Fruit fly (Drosophila melanogaster): ENCODE measurements around the gene Jasper.

Jasper gene

dm6 chr3R:30056592-30057135 lies 4.3 kb downstream of the Jasper start, which contains the start of the genes CG7950 and Rpp14a (continued):
- peak; percentile 26 for TF ChIP-seq stwl (tag; optimal IDR thresholded peaks at IDR 0.05)
- no peak for TF ChIP-seq GATAe (GFP tag; conservative IDR thresholded peaks at IDR 0.05)
- peak; percentile 88 for TF ChIP-seq row (GFP tag; IDR thresholded peaks at IDR 0.05)
- TF ChIP-seq lab (GFP tag; optimal IDR thresholded peaks at IDR 0.05) = peak; percentile 84
- TF ChIP-seq ems (GFP tag; optimal IDR thresholded peaks at IDR 0.05) = peak; percentile 85
- TF ChIP-seq zf30C (GFP tag; optimal IDR thresholded peaks at IDR 0.05) = peak; percentile 38
- no peak for TF ChIP-seq dati (GFP tag; IDR thresholded peaks at IDR 0.05)
- peak; percentile 71 for TF ChIP-seq tx (GFP tag; optimal IDR thresholded peaks at IDR 0.05)
- TF ChIP-seq Dll (GFP tag; IDR thresholded peaks at IDR 0.05; ENCODE audit: partially characterized antibody) = peak; percentile 48; the same call in 2 of the 4 replicates
- no peak for TF ChIP-seq CG6683 (GFP tag; optimal IDR thresholded peaks at IDR 0.05)
- TF ChIP-seq Scr (GFP tag; IDR thresholded peaks at IDR 0.05; ENCODE audit: partially characterized antibody) = peak; percentile 23; the same call in 1 of the 2 replicates
- no peak for TF ChIP-seq Bgb (GFP tag; IDR thresholded peaks at IDR 0.05; ENCODE audit: partially characterized antibody)
- TF ChIP-seq emc (GFP tag; optimal IDR thresholded peaks at IDR 0.05) = no peak
- no peak; the same call in 1 of the 2 replicates for TF ChIP-seq Gsc (GFP tag; IDR thresholded peaks at IDR 0.05)
- peak; percentile 72 for TF ChIP-seq CG11398 (GFP tag; optimal IDR thresholded peaks at IDR 0.05)
- peak; percentile 65 for TF ChIP-seq Nf-YC (tag; optimal IDR thresholded peaks at IDR 0.05)
- TF ChIP-seq CG11456 (GFP tag; IDR thresholded peaks at IDR 0.05) = peak; percentile 73; the same call in 2 of the 3 replicates
- peak; percentile 30 for TF ChIP-seq Adf1 (GFP tag; IDR thresholded peaks at IDR 0.05)
- peak; percentile 69 for TF ChIP-seq fd3F (GFP tag; optimal IDR thresholded peaks at IDR 0.05)
- peak; percentile 77 for TF ChIP-seq tin (GFP tag; optimal IDR thresholded peaks at IDR 0.05)
- TF ChIP-seq odd (GFP tag; optimal IDR thresholded peaks at IDR 0.05) = peak; percentile 54
- peak; percentile 60 for TF ChIP-seq dmrt99B (tag; optimal IDR thresholded peaks at IDR 0.05)
- TF ChIP-seq CG11085 (GFP tag; IDR thresholded peaks at IDR 0.05) = peak; percentile 68
- no peak for TF ChIP-seq sr (GFP tag; IDR thresholded peaks at IDR 0.05)
- TF ChIP-seq ab (GFP tag; optimal IDR thresholded peaks at IDR 0.05) = no peak
- no peak for TF ChIP-seq CG10565 (GFP tag; optimal IDR thresholded peaks at IDR 0.05)
- TF ChIP-seq CG12744 (GFP tag; optimal IDR thresholded peaks at IDR 0.05) = peak; percentile 53
- peak; percentile 78 for TF ChIP-seq tgo (GFP tag; IDR thresholded peaks at IDR 0.05)
- TF ChIP-seq Ada2b (GFP tag; IDR thresholded peaks at IDR 0.05) = peak; percentile 64
- TF ChIP-seq CG2129 (GFP tag; IDR thresholded peaks at IDR 0.05; ENCODE audit: partially characterized antibody) = no peak
- TF ChIP-seq CG10209 (GFP tag; optimal IDR thresholded peaks at IDR 0.05) = peak; percentile 72
- peak; percentile 64 for TF ChIP-seq her (GFP tag; optimal IDR thresholded peaks at IDR 0.05)
- TF ChIP-seq Hr78 (GFP tag; optimal IDR thresholded peaks at IDR 0.05) = no peak
- peak; percentile 84 for TF ChIP-seq Hr3 (GFP tag; optimal IDR thresholded peaks at IDR 0.05)
- peak; percentile 73 for TF ChIP-seq CG18599 (GFP tag; optimal IDR thresholded peaks at IDR 0.05)
- no peak for TF ChIP-seq CG11560 (tag; IDR thresholded peaks at IDR 0.05)
- no peak for TF ChIP-seq Nf-YA (GFP tag; IDR thresholded peaks at IDR 0.05)
- no peak for TF ChIP-seq ro (GFP tag; IDR thresholded peaks at IDR 0.05)
- no peak for TF ChIP-seq prd (optimal IDR thresholded peaks at IDR 0.05)
- TF ChIP-seq prd (GFP tag; IDR thresholded peaks at IDR 0.05) = peak; percentile 85
- TF ChIP-seq CG15514 (GFP tag; optimal IDR thresholded peaks at IDR 0.05) = peak; percentile 92
- peak; percentile 51 for TF ChIP-seq CG12219 (GFP tag; optimal IDR thresholded peaks at IDR 0.05)
- TF ChIP-seq disco-r (GFP tag; optimal IDR thresholded peaks at IDR 0.05) = peak; percentile 15
- TF ChIP-seq BtbVII (GFP tag; optimal IDR thresholded peaks at IDR 0.05) = peak; percentile 39
- peak; percentile 27 for TF ChIP-seq Usf (GFP tag; optimal IDR thresholded peaks at IDR 0.05)
- TF ChIP-seq CG6813 (GFP tag; optimal IDR thresholded peaks at IDR 0.05) = peak; percentile 21
- peak; percentile 37 for TF ChIP-seq run (tag; optimal IDR thresholded peaks at IDR 0.05)
- TF ChIP-seq CG7786 (GFP tag; optimal IDR thresholded peaks at IDR 0.05) = peak; percentile 77
- peak; percentile 54 for TF ChIP-seq repo (GFP tag; optimal IDR thresholded peaks at IDR 0.05)
- peak; percentile 28 for TF ChIP-seq Dp (GFP tag; optimal IDR thresholded peaks at IDR 0.05)
